Fruit fly (Drosophila melanogaster): ENCODE results near the gene ND-SGDH.

The ND-SGDH gene

dm6 chr3L:12101924-12102383, 36.4 kb downstream of the ND-SGDH start:
- TF ChIP-seq Vsx2 (GFP tag; optimal IDR thresholded peaks at IDR 0.05; ENCODE audit: partially characterized antibody) (no peak), HLH106 (tag; optimal IDR thresholded peaks at IDR 0.05) (peak; percentile 63), h (GFP tag; optimal IDR thresholded peaks at IDR 0.05) (peak; percentile 8), OdsH (GFP tag; optimal IDR thresholded peaks at IDR 0.05) (peak; percentile 37), foxo (GFP tag; optimal IDR thresholded peaks at IDR 0.05) (peak in 1 of 2 experiments; percentile 19), dmrt93B (GFP tag; optimal IDR thresholded peaks at IDR 0.05) (peak; percentile 5), usp (GFP tag; optimal IDR thresholded peaks at IDR 0.05) (no peak), rgr (GFP tag; optimal IDR thresholded peaks at IDR 0.05) (peak; percentile 42), Sp1 (GFP tag; optimal IDR thresholded peaks at IDR 0.05) (peak; percentile 62), psq (GFP tag; optimal IDR thresholded peaks at IDR 0.05) (peak; percentile 46)

dm6 chr3L:12099329-12100031, 38.9 kb downstream of the ND-SGDH start:
- peak; percentile 49 for TF ChIP-seq OdsH (GFP tag; optimal IDR thresholded peaks at IDR 0.05)
- TF ChIP-seq ey (GFP tag; optimal IDR thresholded peaks at IDR 0.05), result no peak
- TF ChIP-seq GATAd (GFP tag; optimal IDR thresholded peaks at IDR 0.05), result no peak
- no peak for TF ChIP-seq sv (GFP tag; optimal IDR thresholded peaks at IDR 0.05)
- TF ChIP-seq usp (GFP tag; optimal IDR thresholded peaks at IDR 0.05), result no peak
- no peak for TF ChIP-seq tai (GFP tag; optimal IDR thresholded peaks at IDR 0.05)
- no peak for TF ChIP-seq Hr78 (GFP tag; optimal IDR thresholded peaks at IDR 0.05)
- TF ChIP-seq h (GFP tag; optimal IDR thresholded peaks at IDR 0.05), result peak; percentile 7
- TF ChIP-seq Dif (GFP tag; optimal IDR thresholded peaks at IDR 0.05; ENCODE audit: partially characterized antibody), result no peak
- TF ChIP-seq woc (GFP tag; optimal IDR thresholded peaks at IDR 0.05), result no peak
- no peak for TF ChIP-seq Rel (GFP tag; optimal IDR thresholded peaks at IDR 0.05)
- no peak for TF ChIP-seq Rel (tag; optimal IDR thresholded peaks at IDR 0.05)
- no peak for TF ChIP-seq pan (optimal IDR thresholded peaks at IDR 0.05)
- TF ChIP-seq Mio (GFP tag; optimal IDR thresholded peaks at IDR 0.05), result no peak
- TF ChIP-seq dmrt93B (GFP tag; optimal IDR thresholded peaks at IDR 0.05), result no peak
- TF ChIP-seq fru (GFP tag; optimal IDR thresholded peaks at IDR 0.05), result peak; percentile 32
- TF ChIP-seq sage (GFP tag; optimal IDR thresholded peaks at IDR 0.05), result no peak
- TF ChIP-seq CG32264 (GFP tag; optimal IDR thresholded peaks at IDR 0.05), result no peak
- TF ChIP-seq Sp1 (GFP tag; optimal IDR thresholded peaks at IDR 0.05), result peak; percentile 69
- no peak for TF ChIP-seq Vsx2 (GFP tag; optimal IDR thresholded peaks at IDR 0.05; ENCODE audit: partially characterized antibody)
- TF ChIP-seq psq (GFP tag; optimal IDR thresholded peaks at IDR 0.05), result peak; percentile 54
- TF ChIP-seq lola (GFP tag; optimal IDR thresholded peaks at IDR 0.05), result no peak
- TF ChIP-seq N (GFP tag; optimal IDR thresholded peaks at IDR 0.05), result no peak
- peak; percentile 58 for TF ChIP-seq HLH106 (tag; optimal IDR thresholded peaks at IDR 0.05)
- TF ChIP-seq CrebA (GFP tag; optimal IDR thresholded peaks at IDR 0.05; ENCODE audit: borderline replicate concordance), result no peak
- TF ChIP-seq Dfd (GFP tag; optimal IDR thresholded peaks at IDR 0.05), result no peak
- TF ChIP-seq Myc (optimal IDR thresholded peaks at IDR 0.05), result no peak
- TF ChIP-seq br (GFP tag; optimal IDR thresholded peaks at IDR 0.05), result no peak
- TF ChIP-seq Abd-B (GFP tag; optimal IDR thresholded peaks at IDR 0.05), result no peak
- TF ChIP-seq Hnf4 (GFP tag; optimal IDR thresholded peaks at IDR 0.05), result no peak
- peak; percentile 2 for TF ChIP-seq rgr (GFP tag; optimal IDR thresholded peaks at IDR 0.05)
- peak in 1 of 2 experiments; percentile 62 for TF ChIP-seq foxo (GFP tag; optimal IDR thresholded peaks at IDR 0.05)
- no peak for TF ChIP-seq Jra (GFP tag; optimal IDR thresholded peaks at IDR 0.05)
- TF ChIP-seq brk (GFP tag; optimal IDR thresholded peaks at IDR 0.05), result peak; percentile 28
- TF ChIP-seq CG9705 (GFP tag; optimal IDR thresholded peaks at IDR 0.05), result no peak
- TF ChIP-seq dsf (GFP tag; optimal IDR thresholded peaks at IDR 0.05; ENCODE audit: borderline replicate concordance), result no peak
- no peak for TF ChIP-seq dl (GFP tag; optimal IDR thresholded peaks at IDR 0.05; ENCODE audit: insufficient read depth in 1 of 2, partially characterized antibody in 2 of 2)
- TF ChIP-seq Hr83 (GFP tag; optimal IDR thresholded peaks at IDR 0.05; ENCODE audit: poor library complexity, severe bottlenecking), result no peak
- no peak for TF ChIP-seq jim (GFP tag; optimal IDR thresholded peaks at IDR 0.05)
